Fruit fly (Drosophila melanogaster) whole organism, embryonic: ENCODE data around the gene Acp29AB.

ENCODE experiments used
- Adf1 ChIP-seq: fragments of 200-800 bp; sonication (Bioruptor generic); IDR thresholded peaks from 2 replicates; pipeline ENCODE4 v1.3.6; 2022; ENCODE audit warnings: missing biosample characterization, missing genetic modification characterization
- BEAF-32 ChIP-seq: fragments of 200-800 bp; sonication (Bioruptor generic); optimal IDR thresholded peaks from 3 replicates; lab custom pipeline; 2017; ENCODE audit warnings: missing biosample characterization, missing genetic modification characterization, mild to moderate bottlenecking, moderate library complexity, missing genetic modification reagents
- CG11085 ChIP-seq: fragments of 200-800 bp; sonication (Bioruptor generic); IDR thresholded peaks from 2 replicates; pipeline ENCODE4 v1.3.6; 2022; ENCODE audit warnings: missing biosample characterization, missing genetic modification characterization
- CG12071 ChIP-seq: fragments of 200-800 bp; sonication (Bioruptor generic); optimal IDR thresholded peaks from 3 replicates; lab custom pipeline; 2018; ENCODE audit warnings: missing biosample characterization, mild to moderate bottlenecking, missing genetic modification characterization
- CG12104 ChIP-seq: fragments of 200-800 bp; sonication (Bioruptor generic); optimal IDR thresholded peaks from 3 replicates; lab custom pipeline; 2016; ENCODE audit warnings: missing biosample characterization, missing genetic modification characterization
- CG1233 ChIP-seq: fragments of 200-800 bp; sonication (Bioruptor generic); optimal IDR thresholded peaks from 4 replicates; lab custom pipeline; 2018; ENCODE audit warnings: missing biosample characterization, mild to moderate bottlenecking, missing genetic modification characterization
- CG13287 ChIP-seq: fragments of 200-800 bp; sonication (Bioruptor generic); IDR thresholded peaks from 2 replicates; pipeline ENCODE4 v1.3.6; 2022; ENCODE audit warnings: missing biosample characterization, missing genetic modification characterization; ENCODE audit not compliant: partially characterized antibody
- CG14050 ChIP-seq: fragments of 200-800 bp; sonication (Bioruptor generic); IDR thresholded peaks from 3 replicates; pipeline ENCODE4 v1.3.6; 2022; ENCODE audit warnings: missing biosample characterization, missing genetic modification characterization
- CG14860 ChIP-seq: fragments of 200-800 bp; sonication (Bioruptor generic); IDR thresholded peaks from 3 replicates; pipeline ENCODE4 v1.3.6; 2022; ENCODE audit warnings: missing biosample characterization, missing genetic modification characterization; ENCODE audit not compliant: partially characterized antibody
- CG15601 ChIP-seq: fragments of 200-800 bp; sonication (Bioruptor generic); optimal IDR thresholded peaks from 3 replicates; lab custom pipeline; 2019; ENCODE audit warnings: missing biosample characterization, mild to moderate bottlenecking, missing genetic modification characterization, moderate library complexity
- CG17328 ChIP-seq: fragments of 200-800 bp; sonication (Bioruptor generic); IDR thresholded peaks from 2 replicates; pipeline ENCODE4 v1.3.6; 2022; ENCODE audit warnings: missing biosample characterization, missing genetic modification characterization
- CG17829 ChIP-seq: fragments of 200-800 bp; optimal IDR thresholded peaks from 2 replicates; lab custom pipeline; 2019; ENCODE audit warnings: missing biosample characterization, mild to moderate bottlenecking, missing genetic modification characterization, moderate library complexity
- CG2678 ChIP-seq: fragments of 200-800 bp; sonication (Bioruptor generic); optimal IDR thresholded peaks from 3 replicates; lab custom pipeline; 2019; ENCODE audit warnings: missing biosample characterization, mild to moderate bottlenecking, missing genetic modification characterization, moderate library complexity
- CG2889 ChIP-seq: fragments of 200-800 bp; sonication (Bioruptor generic); IDR thresholded peaks from 3 replicates; pipeline ENCODE4 v1.3.6; 2022; ENCODE audit warnings: missing biosample characterization, missing genetic modification characterization
- CG3163 ChIP-seq: fragments of 200-800 bp; sonication (Bioruptor generic); optimal IDR thresholded peaks from 3 replicates; lab custom pipeline; 2016; ENCODE audit warnings: missing biosample characterization, missing genetic modification characterization
- CG32767 ChIP-seq: fragments of 200-800 bp; sonication (Bioruptor generic); IDR thresholded peaks from 2 replicates; pipeline ENCODE4 v1.3.6; 2022; ENCODE audit warnings: missing biosample characterization, missing genetic modification characterization
- CG34224 ChIP-seq: fragments of 200-800 bp; sonication (Bioruptor generic); IDR thresholded peaks from 3 replicates; pipeline ENCODE4 v1.3.6; 2022; ENCODE audit warnings: missing biosample characterization, missing genetic modification characterization; ENCODE audit not compliant: partially characterized antibody
- CG4282 ChIP-seq: fragments of 200-800 bp; sonication (Bioruptor generic); optimal IDR thresholded peaks from 2 replicates; lab custom pipeline; 2016; ENCODE audit warnings: missing biosample characterization, missing genetic modification characterization
- CG4360 ChIP-seq: fragments of 200-800 bp; sonication (Bioruptor generic); IDR thresholded peaks from 2 replicates; pipeline ENCODE4 v1.3.6; 2022; ENCODE audit warnings: missing biosample characterization, missing genetic modification characterization
- CG43689 ChIP-seq: fragments of 200-800 bp; sonication (Bioruptor generic); IDR thresholded peaks from 2 replicates; pipeline ENCODE4 v1.3.6; 2022; ENCODE audit warnings: missing biosample characterization, missing genetic modification characterization
- CG4424 ChIP-seq: fragments of 200-800 bp; sonication (Bioruptor generic); optimal IDR thresholded peaks from 3 replicates; lab custom pipeline; 2016; ENCODE audit warnings: missing biosample characterization, missing genetic modification characterization
- CG6765 ChIP-seq: fragments of 200-800 bp; sonication (Bioruptor generic); optimal IDR thresholded peaks from 3 replicates; lab custom pipeline; 2017; ENCODE audit warnings: missing biosample characterization, mild to moderate bottlenecking, missing genetic modification characterization
- E2f1 ChIP-seq: fragments of 200-800 bp; sonication (Bioruptor generic); IDR thresholded peaks from 2 replicates; pipeline ENCODE4 v1.3.6; 2022; ENCODE audit warnings: missing biosample characterization, missing genetic modification characterization
- Hmr ChIP-seq: fragments of 200-800 bp; sonication (Bioruptor generic); optimal IDR thresholded peaks from 3 replicates; lab custom pipeline; 2017; ENCODE audit warnings: mild to moderate bottlenecking, missing biosample characterization, missing genetic modification reagents, missing genetic modification characterization
- MESR4 ChIP-seq: fragments of 200-800 bp; sonication (Bioruptor generic); optimal IDR thresholded peaks from 2 replicates; lab custom pipeline; 2018; ENCODE audit warnings: missing biosample characterization, mild to moderate bottlenecking, missing genetic modification characterization, moderate library complexity
- Meics ChIP-seq: fragments of 200-800 bp; sonication (Bioruptor generic); optimal IDR thresholded peaks from 2 replicates; lab custom pipeline; 2017; ENCODE audit warnings: missing biosample characterization, mild to moderate bottlenecking, missing genetic modification characterization
- NFAT ChIP-seq: fragments of 200-800 bp; sonication (Bioruptor generic); IDR thresholded peaks from 2 replicates; pipeline ENCODE4 v1.3.6; 2022; ENCODE audit warnings: missing biosample characterization, missing genetic modification characterization
- NfI ChIP-seq: fragments of 200-800 bp; sonication (Bioruptor generic); optimal IDR thresholded peaks from 3 replicates; lab custom pipeline; 2018; ENCODE audit warnings: missing biosample characterization, mild to moderate bottlenecking, missing genetic modification characterization, moderate library complexity
- Oaz ChIP-seq: fragments of 200-800 bp; sonication (Bioruptor generic); IDR thresholded peaks from 2 replicates; pipeline ENCODE4 v1.3.6; 2022; ENCODE audit warnings: missing biosample characterization, missing genetic modification characterization
- Opbp ChIP-seq: fragments of 200-800 bp; sonication (Bioruptor generic); IDR thresholded peaks from 3 replicates; pipeline ENCODE4 v1.3.6; 2022; ENCODE audit warnings: missing biosample characterization, missing genetic modification characterization; ENCODE audit not compliant: partially characterized antibody
- Optix ChIP-seq: fragments of 200-800 bp; sonication (Bioruptor generic); IDR thresholded peaks from 3 replicates; pipeline ENCODE4 v1.3.6; 2022; ENCODE audit warnings: missing biosample characterization, missing genetic modification characterization
- Six4 ChIP-seq: fragments of 200-800 bp; sonication (Bioruptor generic); optimal IDR thresholded peaks from 2 replicates; lab custom pipeline; 2016; ENCODE audit warnings: missing biosample characterization, missing genetic modification characterization
- Stat92E ChIP-seq, 3 experiments: fragments of >200 bp in 2 of 3; fragments of 200-800 bp in 1 of 3; sonication (Bioruptor generic) in 1 of 3; optimal IDR thresholded peaks; 2 replicates each; lab custom pipeline; 2017 to 2019; ENCODE audit warnings: missing biosample characterization in 3 of 3, missing genetic modification characterization in 3 of 3, mild to moderate bottlenecking in 1 of 3, moderate library complexity in 1 of 3
- Usf ChIP-seq: fragments of 200-800 bp; sonication (Bioruptor generic); optimal IDR thresholded peaks from 2 replicates; lab custom pipeline; 2017; ENCODE audit warnings: missing genotype, missing biosample characterization, missing genetic modification characterization
- abd-A ChIP-seq: fragments of 200-800 bp; sonication (Bioruptor generic); optimal IDR thresholded peaks from 3 replicates; lab custom pipeline; 2019; ENCODE audit warnings: missing biosample characterization, mild to moderate bottlenecking, missing genetic modification characterization, moderate library complexity
- crc ChIP-seq: fragments of 200-800 bp; sonication (Bioruptor generic); optimal IDR thresholded peaks from 2 replicates; lab custom pipeline; 2016; ENCODE audit warnings: missing biosample characterization, missing genetic modification characterization
- dan ChIP-seq: fragments of 200-800 bp; sonication (Bioruptor generic); IDR thresholded peaks from 2 replicates; pipeline ENCODE4 v1.3.6; 2022; ENCODE audit warnings: missing biosample characterization, missing genetic modification characterization
- fd102C ChIP-seq: fragments of 200-800 bp; sonication (Bioruptor generic); optimal IDR thresholded peaks from 2 replicates; lab custom pipeline; 2018; ENCODE audit warnings: missing biosample characterization, mild to moderate bottlenecking, missing genetic modification characterization, moderate library complexity
- fru ChIP-seq: fragments of >200 bp; optimal IDR thresholded peaks from 2 replicates; lab custom pipeline; 2017
- knrl ChIP-seq: fragments of 200-800 bp; sonication (Bioruptor generic); IDR thresholded peaks from 3 replicates; pipeline ENCODE4 v1.3.6; 2022; ENCODE audit warnings: missing biosample characterization, missing genetic modification characterization; ENCODE audit not compliant: partially characterized antibody
- lbe ChIP-seq: fragments of 200-800 bp; sonication (Bioruptor generic); optimal IDR thresholded peaks from 2 replicates; lab custom pipeline; 2016; ENCODE audit warnings: missing biosample characterization, mild to moderate bottlenecking, missing genetic modification characterization
- lilli ChIP-seq: fragments of 200-800 bp; sonication (Bioruptor generic); optimal IDR thresholded peaks from 3 replicates; lab custom pipeline; 2016; ENCODE audit warnings: missing biosample characterization, missing genetic modification characterization
- nom ChIP-seq: fragments of 200-800 bp; sonication (Bioruptor generic); optimal IDR thresholded peaks from 2 replicates; lab custom pipeline; 2017; ENCODE audit warnings: missing biosample characterization, missing genetic modification characterization, mild to moderate bottlenecking, moderate library complexity, missing genetic modification reagents
- pum ChIP-seq: fragments of 200-800 bp; sonication (Bioruptor generic); optimal IDR thresholded peaks from 2 replicates; lab custom pipeline; 2016; ENCODE audit warnings: missing biosample characterization, missing genetic modification characterization
- repo ChIP-seq: fragments of 200-800 bp; sonication (Bioruptor generic); optimal IDR thresholded peaks from 2 replicates; lab custom pipeline; 2016; ENCODE audit warnings: missing biosample characterization, missing genetic modification characterization
- sob ChIP-seq: fragments of 200-800 bp; sonication (Bioruptor generic); IDR thresholded peaks from 2 replicates; pipeline ENCODE4 v1.3.6; 2022; ENCODE audit warnings: missing biosample characterization, missing genetic modification characterization
- ttk ChIP-seq: fragments of 200-800 bp; sonication (Bioruptor generic); IDR thresholded peaks from 2 replicates; pipeline ENCODE4 v2.1.2; 2022; ENCODE audit warnings: missing biosample characterization, missing genetic modification characterization
- usp ChIP-seq: fragments of >200 bp; optimal IDR thresholded peaks from 2 replicates; lab custom pipeline; 2017; ENCODE audit warnings: missing biosample characterization, missing genetic modification characterization
- wek ChIP-seq: fragments of 200-800 bp; sonication (Bioruptor generic); optimal IDR thresholded peaks from 3 replicates; lab custom pipeline; 2018; ENCODE audit warnings: missing biosample characterization, mild to moderate bottlenecking, missing genetic modification characterization, moderate library complexity

The Acp29AB gene

DNA sequence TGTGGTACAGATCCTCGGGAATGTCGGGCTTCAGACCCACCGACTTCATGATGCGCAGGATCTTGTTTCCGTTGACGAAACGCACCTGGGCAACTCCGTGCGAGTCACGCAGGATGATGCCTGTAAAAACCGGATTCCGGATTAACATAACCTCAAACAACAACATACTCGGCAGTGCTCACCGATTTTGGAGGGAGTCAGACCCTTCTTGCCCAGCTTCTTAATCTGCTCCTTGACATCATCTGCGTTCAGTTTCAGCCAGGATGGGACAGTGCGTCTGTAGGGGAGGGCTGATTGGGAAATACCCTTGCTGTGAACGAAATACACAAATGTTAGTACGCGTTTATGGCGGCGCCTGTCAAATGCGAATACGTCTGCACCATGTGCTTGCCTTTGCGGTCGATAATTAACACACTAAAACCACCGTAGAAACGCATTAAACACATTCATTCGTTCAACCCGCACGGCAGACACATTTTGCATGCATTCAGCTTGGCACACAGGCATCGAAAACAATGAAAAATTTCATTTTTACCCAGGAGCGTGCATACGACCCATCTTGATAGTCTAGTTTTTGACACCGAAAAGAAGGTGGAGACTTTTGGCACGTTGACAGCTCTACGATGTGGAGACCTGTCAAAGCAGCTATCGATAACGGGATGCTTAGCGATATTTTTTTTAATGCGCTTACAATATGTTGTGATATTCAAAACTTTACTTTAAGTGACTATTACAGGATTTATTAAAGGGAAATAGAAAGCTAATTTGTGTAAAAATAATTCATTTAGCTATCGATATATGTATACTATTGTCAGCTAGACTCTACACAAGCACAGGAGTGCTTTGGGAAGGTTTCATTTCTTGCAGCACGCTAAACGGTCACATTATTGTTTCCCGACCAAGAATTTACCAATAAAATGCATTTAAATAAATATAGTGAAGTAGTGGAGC, 28.7 kb downstream of the Acp29AB start, which contains the start of the genes RpS13 and CSN8 (continued):
- TF ChIP-seq wek (GFP tag; lab: Kevin White, UChicago) (no peak), CG1233 (GFP tag; lab: Kevin White, UChicago) (peak; percentile 12), Hmr (peak; percentile 56), CG17328 (GFP tag; lab: Robert Waterston, UW) (no peak), CG4424 (no peak), sob (GFP tag; lab: Robert Waterston, UW) (peak; percentile 54; the same call in 1 of the 2 replicates), CG2889 (GFP tag; lab: Robert Waterston, UW) (no peak), Usf (GFP tag; lab: Kevin White, UChicago) (no peak), CG17829 (peak; percentile 60), knrl (peak; percentile 95), Oaz (no peak), NFAT (no peak), Opbp (peak; percentile 87), usp (GFP tag; lab: Kevin White, UChicago) (no peak), fd102C (GFP tag; lab: Kevin White, UChicago) (no peak), Optix (GFP tag; lab: Robert Waterston, UW) (no peak), nom (GFP tag; lab: Kevin White, UChicago) (peak; percentile 32), Meics (GFP tag; lab: Kevin White, UChicago) (peak; percentile 31), CG14050 (GFP tag; lab: Robert Waterston, UW) (no peak), CG3163 (GFP tag; lab: Kevin White, UChicago) (no peak), CG34224 (GFP tag; lab: Robert Waterston, UW) (peak; percentile 93), repo (GFP tag; lab: Kevin White, UChicago) (no peak), MESR4 (peak; percentile 97), abd-A (tag; lab: Kevin White, UChicago) (peak; percentile 35), lbe (GFP tag; lab: Kevin White, UChicago) (no peak), ttk (GFP tag; lab: Robert Waterston, UW) (no peak), pum (GFP tag; lab: Kevin White, UChicago) (no peak), CG2678 (peak; percentile 26), Six4 (GFP tag; lab: Kevin White, UChicago) (no peak), CG12104 (GFP tag; lab: Kevin White, UChicago) (no peak), CG4282 (GFP tag; lab: Kevin White, UChicago) (no peak), Stat92E (GFP tag; optimal IDR thresholded peaks at IDR 0.05; lab: Kevin White, UChicago) (no peak), CG4360 (GFP tag; lab: Robert Waterston, UW) (no peak), CG14860 (peak; percentile 92), CG32767 (0 out of 2 replicates have a peak, but pooled peaks have one; percentile 17), Adf1 (no peak), CG6765 (GFP tag; lab: Kevin White, UChicago) (peak; percentile 59), CG12071 (GFP tag; lab: Kevin White, UChicago) (no peak), NfI (GFP tag; lab: Kevin White, UChicago) (no peak), BEAF-32 (peak; percentile 96), fru (lab: Kevin White, UChicago) (no peak), lilli (GFP tag; lab: Kevin White, UChicago) (no peak), CG15601 (tag; lab: Kevin White, UChicago) (peak; percentile 31), CG13287 (peak; percentile 96), crc (GFP tag; lab: Kevin White, UChicago) (no peak), E2f1 (no peak), dan (no peak), CG43689 (no peak), CG11085 (GFP tag; lab: Robert Waterston, UW) (no peak)
